Worm (Caenorhabditis elegans): ENCODE results near the gene C04C3.7.

The C04C3.7 gene

ce11 chrIV:3436021-3436420 is 2.7 kb upstream of the C04C3.7 start, which contains the start of gene srz-32:
TSS of gene srz-32 (plus strand) at chrIV:3436321.
- TF ChIP-seq lin-11 (tag; optimal IDR thresholded peaks at IDR 0.05): no peak

DNA sequence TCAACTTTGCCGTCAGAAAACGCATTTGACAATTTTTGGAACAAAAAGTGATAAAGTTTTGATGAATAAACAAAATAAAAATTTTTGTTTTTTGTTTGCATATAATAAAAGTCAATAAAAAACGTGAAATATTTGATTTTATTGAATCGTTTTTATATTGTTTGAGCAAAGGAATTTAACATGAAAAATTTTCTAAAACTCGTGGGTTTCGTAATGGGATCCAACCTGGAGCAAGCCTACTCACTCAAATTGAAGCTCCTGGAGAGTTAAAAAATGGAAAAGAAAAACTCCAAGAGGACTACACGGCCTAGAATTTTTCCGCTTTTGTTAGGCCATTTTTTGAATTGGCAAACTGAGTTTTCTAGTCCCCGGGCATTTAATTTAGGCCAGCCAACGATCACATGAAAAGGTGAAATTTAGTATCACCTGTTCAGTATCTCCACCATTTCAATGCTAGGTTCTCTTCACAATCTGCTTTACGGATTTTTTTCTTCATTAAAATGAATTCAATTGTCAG is 4.8 kb downstream of the C04C3.7 start, which contains the start of the genes C04C3.9 and srz-60:
Gene C04C3.9 (minus strand): TSS at position 101 of the 517 bp plus-strand sequence.
Gene srz-60 (plus strand): TSS at position 467 of the 517 bp plus-strand sequence.
- TF ChIP-seq zip-5 (tag; optimal IDR thresholded peaks at IDR 0.05) (no peak), sdc-2 (tag; optimal IDR thresholded peaks at IDR 0.05) (no peak), syd-9 (tag; optimal IDR thresholded peaks at IDR 0.05) (no peak), gmeb-2 (tag; optimal IDR thresholded peaks at IDR 0.05) (no peak), nhr-232 (tag; optimal IDR thresholded peaks at IDR 0.05) (no peak), C38D4.7 (GFP tag; optimal IDR thresholded peaks at IDR 0.05) (no peak), hlh-13 (GFP tag; optimal IDR thresholded peaks at IDR 0.05) (no peak), mec-3 (tag; optimal IDR thresholded peaks at IDR 0.05; ENCODE audit: borderline replicate concordance) (no peak), F13H6.1 (tag; optimal IDR thresholded peaks at IDR 0.05) (no peak), lin-11 (tag; optimal IDR thresholded peaks at IDR 0.05) (no peak), ama-1 (optimal IDR thresholded peaks at IDR 0.05) (no peak), npax-4 (tag; optimal IDR thresholded peaks at IDR 0.05) (no peak), ceh-18 (tag; optimal IDR thresholded peaks at IDR 0.05) (no peak), Y22D7AL.16 (tag; optimal IDR thresholded peaks at IDR 0.05) (no peak), pros-1 (tag; optimal IDR thresholded peaks at IDR 0.05) (no peak)

- TF ChIP-seq ztf-16 (tag; optimal IDR thresholded peaks at IDR 0.05) (no peak), rnt-1 (tag; optimal IDR thresholded peaks at IDR 0.05) (no peak), unc-55 (GFP tag; optimal IDR thresholded peaks at IDR 0.05) (no peak)
Observed at ce11 chrIV:3422516-3422915, 10.8 kb downstream of the C04C3.7 start, which contains the start of gene C04C3.6. TSS of gene C04C3.6 (minus strand) at chrIV:3422616.

DNA sequence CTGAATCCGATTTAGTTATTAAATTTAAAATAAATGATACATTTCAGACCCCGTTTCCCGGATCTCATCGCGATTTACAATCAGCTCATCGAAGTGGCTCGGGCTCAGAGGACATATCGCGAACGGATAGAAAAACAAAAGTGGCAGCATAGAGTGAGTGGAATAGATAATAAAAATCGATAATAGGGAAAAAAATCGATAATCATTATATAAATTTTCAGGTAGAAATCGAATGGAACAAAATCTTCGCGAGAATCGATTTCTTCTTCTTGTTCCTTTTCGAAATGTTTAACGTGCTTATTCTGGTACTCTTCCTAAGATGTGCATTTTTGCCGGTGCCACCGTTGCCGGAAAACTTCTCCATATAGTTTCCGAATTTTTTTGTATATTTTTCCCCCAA is 14.5 kb downstream of the C04C3.7 start:
- no peak for TF ChIP-seq fkh-10 (GFP tag; optimal IDR thresholded peaks at IDR 0.05)
- TF ChIP-seq ets-4 (tag; optimal IDR thresholded peaks at IDR 0.05): no peak
- no peak for TF ChIP-seq ceh-2 (tag; optimal IDR thresholded peaks at IDR 0.05)
- TF ChIP-seq zip-5 (tag; optimal IDR thresholded peaks at IDR 0.05): no peak

ce11 chrIV:3415383-3415782 is 17.9 kb downstream of the C04C3.7 start, which contains the start of gene lgc-9:
TSS of gene lgc-9 (plus strand) at chrIV:3415683.
- no peak for TF ChIP-seq pha-2 (tag; optimal IDR thresholded peaks at IDR 0.05)
- TF ChIP-seq Y22D7AL.16 (tag; optimal IDR thresholded peaks at IDR 0.05): no peak
- no peak for TF ChIP-seq nhr-232 (tag; optimal IDR thresholded peaks at IDR 0.05)
- no peak for TF ChIP-seq ceh-45 (GFP tag; IDR thresholded peaks at IDR 0.05)
- TF ChIP-seq sox-2 (GFP tag; IDR thresholded peaks at IDR 0.05): no peak
- TF ChIP-seq ceh-30 (tag; optimal IDR thresholded peaks at IDR 0.05): no peak
- no peak for TF ChIP-seq K09A11.1 (tag; optimal IDR thresholded peaks at IDR 0.05; ENCODE audit: insufficient read depth)
- TF ChIP-seq madf-2 (tag; optimal IDR thresholded peaks at IDR 0.05): no peak
- no peak for TF ChIP-seq ceh-2 (tag; optimal IDR thresholded peaks at IDR 0.05)
- no peak for TF ChIP-seq ztf-16 (tag; optimal IDR thresholded peaks at IDR 0.05)

DNA sequence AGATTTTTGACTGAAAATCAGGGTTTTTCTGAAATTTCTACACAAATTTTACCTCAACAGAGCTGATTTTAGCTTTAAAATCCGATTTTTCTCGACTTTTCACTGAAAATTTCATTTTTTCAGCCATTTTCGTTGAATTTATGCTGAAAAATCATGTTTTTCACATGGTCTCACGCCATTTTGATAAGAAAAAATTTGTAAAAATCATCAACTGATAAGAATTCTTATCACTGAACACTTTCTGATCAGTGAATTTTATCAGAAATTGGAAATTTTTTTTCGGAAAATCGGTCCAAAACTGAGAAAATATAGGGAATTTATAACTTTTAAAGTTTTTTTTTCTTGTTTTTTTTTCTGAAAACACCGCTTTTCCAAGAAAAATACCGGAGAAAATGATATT is 32.3 kb downstream of the C04C3.7 start:
- no peak for TF ChIP-seq fax-1 (tag; optimal IDR thresholded peaks at IDR 0.05)
- TF ChIP-seq elt-2 (tag; optimal IDR thresholded peaks at IDR 0.05): peak; percentile 72

DNA sequence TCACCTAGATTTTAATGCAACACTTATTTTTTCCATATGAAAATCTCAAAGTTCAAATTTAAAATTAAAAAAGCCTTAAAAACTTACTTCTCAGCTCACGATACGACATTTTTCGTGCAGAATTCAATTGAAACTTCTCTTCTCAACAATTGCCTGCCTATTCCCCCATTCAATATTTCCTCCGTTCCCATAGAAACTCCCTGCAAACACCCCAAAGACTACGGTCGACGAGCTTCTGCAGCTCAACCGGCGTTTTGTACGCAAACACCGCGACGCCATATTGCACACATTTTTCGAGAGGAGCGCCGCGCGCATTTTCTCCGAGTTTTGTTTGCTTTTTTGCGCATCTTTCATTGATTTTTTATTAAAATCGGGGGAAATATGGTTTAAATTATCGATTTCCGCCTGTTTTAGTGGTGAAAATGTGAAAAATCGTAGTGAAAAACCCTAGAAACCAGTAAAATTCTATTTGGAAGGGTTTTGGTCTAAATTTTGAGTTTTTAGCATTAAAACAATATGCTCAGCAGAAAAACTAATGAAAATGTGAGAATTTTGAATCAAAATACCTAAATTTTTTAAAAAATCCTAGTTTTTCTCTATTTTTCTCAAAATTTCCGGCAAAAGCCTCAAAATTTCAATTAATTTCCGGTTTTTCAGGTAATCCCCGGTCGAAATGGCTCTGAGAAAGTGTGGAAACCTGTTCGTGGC is 34.1 kb downstream of the C04C3.7 start, which contains the start of the genes dyf-3 and pdhb-1:
Gene dyf-3 (minus strand): TSS at position 217 of the 708 bp plus-strand sequence.
Gene pdhb-1 (plus strand): TSS at position 658 of the 708 bp plus-strand sequence.
- TF ChIP-seq elt-4 (tag; optimal IDR thresholded peaks at IDR 0.05) (no peak), sox-2 (GFP tag; IDR thresholded peaks at IDR 0.05) (no peak), tbx-2 (tag; optimal IDR thresholded peaks at IDR 0.05) (peak; percentile 1), ceh-31 (tag; optimal IDR thresholded peaks at IDR 0.05) (peak; percentile 11), hlh-6 (tag; optimal IDR thresholded peaks at IDR 0.05) (no peak), gmeb-2 (tag; optimal IDR thresholded peaks at IDR 0.05) (peak; percentile 6), Y22D7AL.16 (tag; optimal IDR thresholded peaks at IDR 0.05) (peak; percentile 11), ceh-34 (tag; optimal IDR thresholded peaks at IDR 0.05) (peak; percentile 2), unc-42 (tag; optimal IDR thresholded peaks at IDR 0.05) (peak; percentile 5), ceh-19 (GFP tag; optimal IDR thresholded peaks at IDR 0.05) (peak; percentile 5), unc-3 (GFP tag; conservative IDR thresholded peaks at IDR 0.05) (no peak), unc-3 (tag; optimal IDR thresholded peaks at IDR 0.05) (no peak), ztf-16 (tag; optimal IDR thresholded peaks at IDR 0.05) (peak; percentile 25), ceh-48 (tag; optimal IDR thresholded peaks at IDR 0.05) (peak; percentile 18), nfya-1 (tag; optimal IDR thresholded peaks at IDR 0.05) (peak; percentile 46)

Data from whole organism, late embryonic.